Worm (Caenorhabditis elegans): ENCODE data around the gene mec-14.
A peak's percentile ranks its signal among the peaks of the same experiment; 100 is the strongest.

The mec-14 gene

ce11 chrIII:7155631-7156030, 37.2 kb downstream of the mec-14 start (continued):
- TF ChIP-seq nhr-19 (GFP tag; conservative IDR thresholded peaks at IDR 0.05), result peak; percentile 93
- TF ChIP-seq skn-1 (tag; optimal IDR thresholded peaks at IDR 0.05), result peak; percentile 70
- no peak for TF ChIP-seq tlp-1 (tag; optimal IDR thresholded peaks at IDR 0.05)
- TF ChIP-seq dpl-1 (GFP tag; optimal IDR thresholded peaks at IDR 0.05), result peak; percentile 64 to 74 (median 72)
- no peak for TF ChIP-seq ceh-90 (tag; optimal IDR thresholded peaks at IDR 0.05)
- peak; percentile 87 to 92 for TF ChIP-seq efl-1 (optimal IDR thresholded peaks at IDR 0.05)
- peak; percentile 61 to 97 for TF ChIP-seq efl-1 (GFP tag; optimal IDR thresholded peaks at IDR 0.05 in 1 of 2)
- TF ChIP-seq unc-86 (tag; optimal IDR thresholded peaks at IDR 0.05), result peak; percentile 97
- peak; percentile 94 for TF ChIP-seq ztf-4 (tag; optimal IDR thresholded peaks at IDR 0.05)
- peak; percentile 99 for TF ChIP-seq nhr-71 (tag; optimal IDR thresholded peaks at IDR 0.05)
- no peak for TF ChIP-seq unc-62 (GFP tag; optimal IDR thresholded peaks at IDR 0.05)
- TF ChIP-seq isw-1 (GFP tag; IDR thresholded peaks at IDR 0.05), result peak; percentile 93

- TF ChIP-seq C16A3.4 (tag; optimal IDR thresholded peaks at IDR 0.05) (no peak), lin-39 (tag; optimal IDR thresholded peaks at IDR 0.05) (no peak), skn-1 (tag; optimal IDR thresholded peaks at IDR 0.05) (no peak), fkh-4 (tag; optimal IDR thresholded peaks at IDR 0.05; ENCODE audit: borderline replicate concordance) (no peak), nhr-90 (tag; optimal IDR thresholded peaks at IDR 0.05; ENCODE audit: poor library complexity) (no peak), vab-15 (tag; optimal IDR thresholded peaks at IDR 0.05) (no peak), nhr-28 (tag; optimal IDR thresholded peaks at IDR 0.05) (no peak), blmp-1 (tag; optimal IDR thresholded peaks at IDR 0.05) (peak; percentile 3), snu-23 (GFP tag; optimal IDR thresholded peaks at IDR 0.05) (peak; percentile 35), hlh-17 (GFP tag; optimal IDR thresholded peaks at IDR 0.05; ENCODE audit: borderline replicate concordance) (no peak), sptf-1 (tag; optimal IDR thresholded peaks at IDR 0.05) (no peak), nhr-85 (tag) (no peak), aha-1 (tag; optimal IDR thresholded peaks at IDR 0.05) (no peak), nhr-71 (tag; optimal IDR thresholded peaks at IDR 0.05) (peak; percentile 31), ama-1 (optimal IDR thresholded peaks at IDR 0.05) (no peak), alr-1 (tag; optimal IDR thresholded peaks at IDR 0.05; ENCODE audit: borderline replicate concordance) (no peak), fos-1 (tag; optimal IDR thresholded peaks at IDR 0.05) (no peak), nhr-237 (tag; optimal IDR thresholded peaks at IDR 0.05) (no peak), nhr-76 (tag; optimal IDR thresholded peaks at IDR 0.05) (no peak), dpl-1 (GFP tag; optimal IDR thresholded peaks at IDR 0.05) (peak in 1 of 3 experiments; percentile 8), Y116A8C.19 (tag; optimal IDR thresholded peaks at IDR 0.05; ENCODE audit: borderline replicate concordance) (no peak), aly-2 (tag; optimal IDR thresholded peaks at IDR 0.05) (no peak), lin-14 (GFP tag; optimal IDR thresholded peaks at IDR 0.05) (peak; percentile 49), dsc-1 (tag; optimal IDR thresholded peaks at IDR 0.05) (no peak), unc-30 (tag; optimal IDR thresholded peaks at IDR 0.05) (no peak), tlp-1 (tag; optimal IDR thresholded peaks at IDR 0.05) (no peak), lin-35 (GFP tag; optimal IDR thresholded peaks at IDR 0.05) (no peak), hpl-2 (GFP tag; optimal IDR thresholded peaks at IDR 0.05) (no peak), unc-98 (GFP tag; IDR thresholded peaks at IDR 0.05) (no peak), rnt-1 (tag; optimal IDR thresholded peaks at IDR 0.05) (no peak), mab-9 (GFP tag; IDR thresholded peaks at IDR 0.05) (no peak)
Observed at ce11 chrIII:7154526-7154925, 38.3 kb downstream of the mec-14 start.

- TF ChIP-seq lin-15B (tag; optimal IDR thresholded peaks at IDR 0.05) (no peak), swsn-7 (tag; optimal IDR thresholded peaks at IDR 0.05) (peak; percentile 89), snu-23 (GFP tag; optimal IDR thresholded peaks at IDR 0.05) (peak; percentile 94), unc-98 (GFP tag; IDR thresholded peaks at IDR 0.05) (no peak), alr-1 (tag; optimal IDR thresholded peaks at IDR 0.05; ENCODE audit: borderline replicate concordance) (no peak), egl-13 (tag; optimal IDR thresholded peaks at IDR 0.05) (peak; percentile 32), lin-13 (GFP tag; optimal IDR thresholded peaks at IDR 0.05) (peak; percentile 82), nhr-77 (tag; optimal IDR thresholded peaks at IDR 0.05) (peak; percentile 71), nhr-71 (tag; optimal IDR thresholded peaks at IDR 0.05) (peak; percentile 96), nhr-20 (tag; optimal IDR thresholded peaks at IDR 0.05) (peak; percentile 90), vab-15 (tag; optimal IDR thresholded peaks at IDR 0.05) (no peak), isw-1 (GFP tag; IDR thresholded peaks at IDR 0.05) (peak; percentile 70), pqm-1 (tag; optimal IDR thresholded peaks at IDR 0.05) (no peak), sup-37 (GFP tag; optimal IDR thresholded peaks at IDR 0.05) (no peak), mef-2 (tag; optimal IDR thresholded peaks at IDR 0.05) (peak; percentile 65), rnt-1 (tag; optimal IDR thresholded peaks at IDR 0.05) (peak; percentile 80), sox-4 (tag; optimal IDR thresholded peaks at IDR 0.05) (no peak), hlh-4 (tag; optimal IDR thresholded peaks at IDR 0.05) (no peak), fkh-4 (tag; optimal IDR thresholded peaks at IDR 0.05; ENCODE audit: borderline replicate concordance) (no peak), ceh-90 (tag; optimal IDR thresholded peaks at IDR 0.05) (no peak), Y116A8C.19 (tag; optimal IDR thresholded peaks at IDR 0.05; ENCODE audit: borderline replicate concordance) (no peak), efl-3 (GFP tag; optimal IDR thresholded peaks at IDR 0.05) (no peak)
Observed at ce11 chrIII:7153747-7154238, 39.0 kb downstream of the mec-14 start, which contains the start of gene ogt-1. ogt-1 (minus strand) TSS chrIII:7153797.
